Worm (Caenorhabditis elegans) whole organism, young adult: ENCODE results near the gene ZK856.6.

Source experiments
- F33H1.4 ChIP-seq: fragments of 200-800 bp; sonication (Bioruptor generic); IDR thresholded peaks from 2 replicates; pipeline ENCODE4 v1.3.6; 2022; ENCODE audit warnings: missing genetic modification reagents, missing genetic modification characterization, missing compliant biosample characterization
- Y67H2A.10 ChIP-seq: fragments of 200-800 bp; sonication (Bioruptor generic); conservative IDR thresholded peaks from 2 replicates; pipeline ENCODE4 v1.3.6; 2022; ENCODE audit warnings: missing genetic modification reagents, missing genetic modification characterization, missing compliant biosample characterization
- aptf-2 ChIP-seq: fragments of 200-800 bp; sonication (Bioruptor generic); conservative IDR thresholded peaks from 2 replicates; pipeline ENCODE4 v1.3.6; 2022; ENCODE audit warnings: missing genetic modification reagents, missing genetic modification characterization, missing compliant biosample characterization
- dpl-1 ChIP-seq: fragments of 150-350 bp; optimal IDR thresholded peaks from 2 replicates; lab custom pipeline; 2014; ENCODE audit warnings: missing biosample characterization, missing genetic modification reagents, missing genetic modification characterization
- efl-1 ChIP-seq: fragments of 150-350 bp; optimal IDR thresholded peaks from 2 replicates; lab custom pipeline; 2014; ENCODE audit warnings: missing biosample characterization, missing genetic modification reagents, missing genetic modification characterization
- lag-1 ChIP-seq: fragments of 200-800 bp; sonication (Bioruptor generic); IDR thresholded peaks from 2 replicates; pipeline ENCODE4 v1.3.6; 2022; ENCODE audit warnings: missing genetic modification reagents, missing genetic modification characterization, missing compliant biosample characterization
- pbrm-1 ChIP-seq: fragments of 200-800 bp; sonication (Bioruptor generic); IDR thresholded peaks from 2 replicates; pipeline ENCODE4 v1.3.6; 2022; ENCODE audit warnings: missing genetic modification reagents, missing genetic modification characterization, missing compliant biosample characterization
- pha-4 ChIP-seq: fragments of 150-350 bp; sonication (generic microtip); optimal IDR thresholded peaks from 2 replicates; lab custom pipeline; 2014; ENCODE audit warnings: missing biosample characterization, missing genetic modification reagents, missing genetic modification characterization
- rec-8 ChIP-seq, 2 experiments: sonication (generic microtip); optimal IDR thresholded peaks; 2 replicates each; lab custom pipeline; 2016; ENCODE audit warnings: mild to moderate bottlenecking in 2 of 2, missing genetic modification characterization in 2 of 2, missing genetic modification reagents in 2 of 2, missing genotype in 2 of 2, missing biosample characterization in 1 of 2, missing compliant biosample characterization in 1 of 2, moderate library complexity in 1 of 2
- snpc-4 ChIP-seq, 5 experiments: fragments of 150-350 bp in 1 of 5; sonication (generic microtip) in 4 of 5; optimal IDR thresholded peaks; 2 replicates each; lab custom pipeline; 2014 to 2018; ENCODE audit warnings: missing genetic modification characterization in 5 of 5, missing biosample characterization in 3 of 5, antibody characterized with exemption in 2 of 5, mild to moderate bottlenecking in 2 of 5, missing compliant biosample characterization in 2 of 5, missing genotype in 2 of 5, moderate library complexity in 2 of 5, missing genetic modification reagents in 1 of 5
- unc-62 ChIP-seq: fragments of 150-350 bp; optimal IDR thresholded peaks from 2 replicates; lab custom pipeline; 2014; ENCODE audit warnings: missing biosample characterization, missing genetic modification reagents, missing genetic modification characterization
- zfh-2 ChIP-seq: fragments of 200-800 bp; sonication (Bioruptor generic); conservative IDR thresholded peaks from 2 replicates; pipeline ENCODE4 v1.3.6; 2022; ENCODE audit warnings: missing genetic modification reagents, missing genetic modification characterization, missing compliant biosample characterization

- TF ChIP-seq pha-4 (tag; lab: Kevin White, UChicago) (no peak), aptf-2 (GFP tag; lab: Robert Waterston, UW) (no peak), lag-1 (GFP tag; lab: Robert Waterston, UW) (no peak), unc-62 (GFP tag; lab: Kevin White, UChicago) (no peak), snpc-4 (GFP tag; optimal IDR thresholded peaks at IDR 0.05; lab: Kevin White, UChicago) (no peak), snpc-4 (tag; optimal IDR thresholded peaks at IDR 0.05; lab: Kevin White, UChicago) (no peak), efl-1 (GFP tag; lab: Kevin White, UChicago) (no peak), rec-8 (tag; optimal IDR thresholded peaks at IDR 0.05; lab: Kevin White, UChicago) (no peak), zfh-2 (no peak), pbrm-1 (GFP tag; lab: Robert Waterston, UW) (no peak), F33H1.4 (GFP tag; lab: Robert Waterston, UW) (no peak), dpl-1 (GFP tag; lab: Kevin White, UChicago) (no peak), Y67H2A.10 (GFP tag; lab: Robert Waterston, UW) (no peak)
Observed at ce11 chrV:10182984-10183383, 15.5 kb upstream of the ZK856.6 start, which contains the start of gene ZK856.4.
